Fruit fly (Drosophila melanogaster): Measurements from ENCODE around the gene poe.

The poe gene

dm6 chr2L:8009283-8010211 is 61.9 kb downstream of the poe start, which contains the start of gene CG12560 (continued):
- no peak for TF ChIP-seq CG13775 (GFP tag; optimal IDR thresholded peaks at IDR 0.05)
- TF ChIP-seq CG11504 (tag; optimal IDR thresholded peaks at IDR 0.05), result peak; percentile 64
- TF ChIP-seq CG17912 (GFP tag; optimal IDR thresholded peaks at IDR 0.05), result peak; percentile 20
- no peak for TF ChIP-seq mld (GFP tag; IDR thresholded peaks at IDR 0.05; ENCODE audit: partially characterized antibody)
- no peak for TF ChIP-seq tx (GFP tag; optimal IDR thresholded peaks at IDR 0.05)
- TF ChIP-seq Drgx (GFP tag; IDR thresholded peaks at IDR 0.05), result no peak
- no peak for TF ChIP-seq pan (optimal IDR thresholded peaks at IDR 0.05)
- peak in 1 of 2 experiments; percentile 11 for TF ChIP-seq pan (GFP tag; optimal IDR thresholded peaks at IDR 0.05 in 1 of 2, IDR thresholded peaks at IDR 0.05 in 1 of 2)
- peak; percentile 26 for TF ChIP-seq CG12659 (GFP tag; optimal IDR thresholded peaks at IDR 0.05)
- no peak for TF ChIP-seq h (optimal IDR thresholded peaks at IDR 0.05)
- TF ChIP-seq lilli (GFP tag; optimal IDR thresholded peaks at IDR 0.05), result peak; percentile 24
- TF ChIP-seq so (GFP tag; IDR thresholded peaks at IDR 0.05), result peak; percentile 71; the same call in 2 of the 3 replicates
- peak; percentile 13 for TF ChIP-seq CrebB (tag; optimal IDR thresholded peaks at IDR 0.05)
- no peak for TF ChIP-seq CG10565 (GFP tag; optimal IDR thresholded peaks at IDR 0.05)
- no peak for TF ChIP-seq org-1 (GFP tag; optimal IDR thresholded peaks at IDR 0.05)
- peak; percentile 33 for TF ChIP-seq dmrt99B (tag; optimal IDR thresholded peaks at IDR 0.05)
- peak; percentile 39; the same call in 2 of the 3 replicates for TF ChIP-seq dysf (GFP tag; IDR thresholded peaks at IDR 0.05)
- no peak for TF ChIP-seq CG12299 (tag; optimal IDR thresholded peaks at IDR 0.05)
- TF ChIP-seq grn (GFP tag; optimal IDR thresholded peaks at IDR 0.05), result peak; percentile 78
- TF ChIP-seq Asciz (GFP tag; optimal IDR thresholded peaks at IDR 0.05), result no peak
- peak in 1 of 2 experiments; percentile 22 for TF ChIP-seq Hr51 (GFP tag; optimal IDR thresholded peaks at IDR 0.05)
- TF ChIP-seq ftz-f1 (GFP tag; optimal IDR thresholded peaks at IDR 0.05), result peak; percentile 80
- TF ChIP-seq bab2 (GFP tag; optimal IDR thresholded peaks at IDR 0.05), result no peak
- TF ChIP-seq Dref (GFP tag; IDR thresholded peaks at IDR 0.05), result no peak
- TF ChIP-seq seq (GFP tag; IDR thresholded peaks at IDR 0.05), result 0 out of 2 replicates have a peak, but pooled peaks have one; percentile 7
- no peak for TF ChIP-seq Nf-YC (tag; optimal IDR thresholded peaks at IDR 0.05)
- TF ChIP-seq CG10366 (GFP tag; IDR thresholded peaks at IDR 0.05), result peak; percentile 18; the same call in 1 of the 2 replicates
- peak; percentile 2 for TF ChIP-seq Antp (GFP tag; optimal IDR thresholded peaks at IDR 0.05)
- TF ChIP-seq slbo (GFP tag; IDR thresholded peaks at IDR 0.05), result 0 out of 2 replicates have a peak, but pooled peaks have one; percentile 2
- TF ChIP-seq B-H2 (GFP tag; optimal IDR thresholded peaks at IDR 0.05), result peak; percentile 6
- TF ChIP-seq CG17568 (GFP tag; optimal IDR thresholded peaks at IDR 0.05), result peak; percentile 45
- TF ChIP-seq HLH4C (GFP tag; IDR thresholded peaks at IDR 0.05; ENCODE audit: partially characterized antibody), result no peak
- TF ChIP-seq E2f2 (GFP tag; IDR thresholded peaks at IDR 0.05), result peak; percentile 18; the same call in 1 of the 2 replicates
- peak; percentile 27 for TF ChIP-seq sqz (GFP tag; optimal IDR thresholded peaks at IDR 0.05)
- peak; percentile 28 for TF ChIP-seq sens (GFP tag)
- peak in 1 of 2 experiments; percentile 8 for TF ChIP-seq Pdp1 (GFP tag; optimal IDR thresholded peaks at IDR 0.05)
- peak; percentile 23; the same call in 1 of the 2 replicates for TF ChIP-seq CG6689 (GFP tag; IDR thresholded peaks at IDR 0.05)
- peak; percentile 33; the same call in 1 of the 2 replicates for TF ChIP-seq CG43689 (GFP tag; IDR thresholded peaks at IDR 0.05)
- TF ChIP-seq CG3163 (GFP tag; optimal IDR thresholded peaks at IDR 0.05), result peak; percentile 95
- no peak for TF ChIP-seq CG8290 (GFP tag; optimal IDR thresholded peaks at IDR 0.05)
- peak in 1 of 2 experiments; percentile 11 for TF ChIP-seq CG8290 (tag; optimal IDR thresholded peaks at IDR 0.05)
- TF ChIP-seq Sox100B (GFP tag; optimal IDR thresholded peaks at IDR 0.05), result peak; percentile 19
- TF ChIP-seq her (GFP tag; optimal IDR thresholded peaks at IDR 0.05), result peak; percentile 43
- 0 out of 2 replicates have a peak, but pooled peaks have one; percentile 21 for TF ChIP-seq Scr (GFP tag; IDR thresholded peaks at IDR 0.05; ENCODE audit: partially characterized antibody)
- peak in 1 of 2 experiments; percentile 27 for TF ChIP-seq bsh (GFP tag; optimal IDR thresholded peaks at IDR 0.05)
- TF ChIP-seq CG10543 (GFP tag; optimal IDR thresholded peaks at IDR 0.05), result peak; percentile 23
- TF ChIP-seq CG12219 (GFP tag; optimal IDR thresholded peaks at IDR 0.05), result no peak
- no peak for TF ChIP-seq CG6254 (GFP tag; optimal IDR thresholded peaks at IDR 0.05)
